Worm (Caenorhabditis elegans) whole organism, L2 larva: ENCODE measurements around the gene pqn-73.

Source experiments
- C34F6.9 ChIP-seq: fragments of 150-350 bp; optimal IDR thresholded peaks from 2 replicates; lab custom pipeline; 2014; ENCODE audit warnings: missing biosample characterization, missing genetic modification characterization
- R02D3.7 ChIP-seq: fragments of 150-350 bp; optimal IDR thresholded peaks from 2 replicates; lab custom pipeline; 2014; ENCODE audit warnings: missing biosample characterization, missing genetic modification characterization
- ZK546.5 ChIP-seq: sonication (generic microtip); optimal IDR thresholded peaks from 2 replicates; lab custom pipeline; 2017; ENCODE audit warnings: missing biosample characterization, missing genetic modification characterization
- alr-1 ChIP-seq: fragments of 150-350 bp; optimal IDR thresholded peaks from 2 replicates; lab custom pipeline; 2014; ENCODE audit warnings: missing biosample characterization, missing genetic modification characterization
- aly-2 ChIP-seq: fragments of 150-350 bp; optimal IDR thresholded peaks from 2 replicates; lab custom pipeline; 2014; ENCODE audit warnings: missing biosample characterization, missing genetic modification characterization
- blmp-1 ChIP-seq: sonication (generic microtip); optimal IDR thresholded peaks from 2 replicates; lab custom pipeline; 2017; ENCODE audit warnings: missing genetic modification characterization, mild to moderate bottlenecking, missing compliant biosample characterization, antibody characterized with exemption, moderate library complexity; ENCODE audit not compliant: insufficient read depth
- ceh-16 ChIP-seq: fragments of 150-350 bp; optimal IDR thresholded peaks from 2 replicates; lab custom pipeline; 2014; ENCODE audit warnings: missing biosample characterization, missing genetic modification characterization
- ceh-82 ChIP-seq: fragments of 150-350 bp; optimal IDR thresholded peaks from 2 replicates; lab custom pipeline; 2014; ENCODE audit warnings: missing biosample characterization, missing genetic modification characterization
- crh-2 ChIP-seq: sonication (generic microtip); optimal IDR thresholded peaks from 2 replicates; lab custom pipeline; 2017; ENCODE audit warnings: missing biosample characterization, missing genetic modification characterization
- egl-27 ChIP-seq: sonication (generic microtip); optimal IDR thresholded peaks from 3 replicates; lab custom pipeline; 2017; ENCODE audit warnings: missing biosample characterization, missing genetic modification reagents, missing genetic modification characterization
- elt-1 ChIP-seq: fragments of 150-350 bp; optimal IDR thresholded peaks from 2 replicates; lab custom pipeline; 2014; ENCODE audit warnings: missing biosample characterization, missing genetic modification characterization
- elt-3 ChIP-seq: sonication (generic microtip); optimal IDR thresholded peaks from 2 replicates; lab custom pipeline; 2017; ENCODE audit warnings: missing biosample characterization, missing genetic modification characterization
- fos-1 ChIP-seq: fragments of 150-350 bp; optimal IDR thresholded peaks from 2 replicates; lab custom pipeline; 2014; ENCODE audit warnings: missing biosample characterization, missing genetic modification characterization
- gmeb-1 ChIP-seq: fragments of 150-350 bp; optimal IDR thresholded peaks from 2 replicates; lab custom pipeline; 2014; ENCODE audit warnings: missing biosample characterization, missing genetic modification characterization
- lin-13 ChIP-seq: fragments of 150-350 bp; optimal IDR thresholded peaks from 2 replicates; lab custom pipeline; 2014; ENCODE audit warnings: missing biosample characterization, missing genetic modification reagents, missing genetic modification characterization
- lin-39 ChIP-seq: fragments of 150-350 bp; optimal IDR thresholded peaks from 2 replicates; lab custom pipeline; 2014; ENCODE audit warnings: missing biosample characterization, missing genetic modification reagents, missing genetic modification characterization
- lsy-2 ChIP-seq, 2 experiments: fragments of 150-350 bp in 1 of 2; sonication (generic microtip) in 1 of 2; optimal IDR thresholded peaks; 2 replicates each; lab custom pipeline; 2014 to 2017; ENCODE audit warnings: missing biosample characterization in 2 of 2, missing genetic modification characterization in 2 of 2
- mab-5 ChIP-seq: fragments of 150-350 bp; optimal IDR thresholded peaks from 2 replicates; lab custom pipeline; 2014; ENCODE audit warnings: missing biosample characterization, missing genetic modification characterization
- mdl-1 ChIP-seq, 2 experiments: fragments of 150-350 bp in 1 of 2; sonication (generic microtip) in 1 of 2; optimal IDR thresholded peaks; 2 replicates each; lab custom pipeline; 2017; ENCODE audit warnings: missing biosample characterization in 2 of 2, missing genetic modification characterization in 2 of 2
- nhr-11 ChIP-seq: fragments of 150-350 bp; optimal IDR thresholded peaks from 2 replicates; lab custom pipeline; 2014; ENCODE audit warnings: missing biosample characterization, missing genetic modification characterization
- nhr-12 ChIP-seq: fragments of 150-350 bp; optimal IDR thresholded peaks from 2 replicates; lab custom pipeline; 2014; ENCODE audit warnings: missing biosample characterization, missing genetic modification characterization
- nhr-129 ChIP-seq: fragments of 150-350 bp; optimal IDR thresholded peaks from 2 replicates; lab custom pipeline; 2014; ENCODE audit warnings: missing biosample characterization, missing genetic modification characterization
- nhr-23 ChIP-seq: fragments of 150-350 bp; optimal IDR thresholded peaks from 2 replicates; lab custom pipeline; 2014; ENCODE audit warnings: missing biosample characterization, missing genetic modification reagents, missing genetic modification characterization
- nhr-237 ChIP-seq: fragments of 150-350 bp; optimal IDR thresholded peaks from 2 replicates; lab custom pipeline; 2014; ENCODE audit warnings: missing biosample characterization, missing genetic modification characterization
- nhr-25 ChIP-seq: fragments of 150-350 bp; sonication (generic microtip); optimal IDR thresholded peaks from 3 replicates; lab custom pipeline; 2014; ENCODE audit warnings: missing biosample characterization, missing genetic modification characterization
- nhr-77 ChIP-seq: fragments of 150-350 bp; optimal IDR thresholded peaks from 2 replicates; lab custom pipeline; 2014; ENCODE audit warnings: missing biosample characterization, missing genetic modification characterization
- peb-1 ChIP-seq: fragments of 150-350 bp; optimal IDR thresholded peaks from 2 replicates; lab custom pipeline; 2014; ENCODE audit warnings: missing biosample characterization, missing genetic modification characterization
- sem-4 ChIP-seq: fragments of 150-350 bp; optimal IDR thresholded peaks from 2 replicates; lab custom pipeline; 2014; ENCODE audit warnings: missing biosample characterization, missing genetic modification reagents, missing genetic modification characterization
- skn-1 ChIP-seq: sonication (generic microtip); optimal IDR thresholded peaks from 2 replicates; lab custom pipeline; 2017; ENCODE audit warnings: missing biosample characterization, missing genetic modification characterization
- sma-9 ChIP-seq, 2 experiments: fragments of 150-350 bp in 1 of 2; sonication (generic microtip) in 1 of 2; optimal IDR thresholded peaks; 2 replicates each; lab custom pipeline; 2014 to 2016; ENCODE audit warnings: missing genetic modification characterization in 2 of 2, mild to moderate bottlenecking in 1 of 2, missing biosample characterization in 1 of 2, missing compliant biosample characterization in 1 of 2, missing genetic modification reagents in 1 of 2, moderate library complexity in 1 of 2
- snpc-4 ChIP-seq: fragments of 150-350 bp; optimal IDR thresholded peaks from 2 replicates; lab custom pipeline; 2014; ENCODE audit warnings: missing biosample characterization, missing genetic modification characterization
- unc-39 ChIP-seq: fragments of 150-350 bp; optimal IDR thresholded peaks from 2 replicates; lab custom pipeline; 2014; ENCODE audit warnings: missing biosample characterization, missing genetic modification characterization
- unc-55 ChIP-seq: fragments of 150-350 bp; sonication (generic microtip); optimal IDR thresholded peaks from 3 replicates; lab custom pipeline; 2014; ENCODE audit warnings: missing biosample characterization, missing genetic modification reagents, missing genetic modification characterization
- unc-62 ChIP-seq: fragments of 150-350 bp; optimal IDR thresholded peaks from 2 replicates; lab custom pipeline; 2014; ENCODE audit warnings: missing biosample characterization, missing genetic modification reagents, missing genetic modification characterization
- zag-1 ChIP-seq: fragments of 150-350 bp; optimal IDR thresholded peaks from 2 replicates; lab custom pipeline; 2014; ENCODE audit warnings: missing biosample characterization, missing genetic modification characterization
- ztf-11 ChIP-seq: sonication (generic microtip); optimal IDR thresholded peaks from 2 replicates; lab custom pipeline; 2017; ENCODE audit warnings: missing biosample characterization, missing genetic modification characterization
- ztf-4 ChIP-seq: fragments of 150-350 bp; optimal IDR thresholded peaks from 2 replicates; lab custom pipeline; 2014; ENCODE audit warnings: missing biosample characterization, missing genetic modification characterization

pqn-73 gene

DNA sequence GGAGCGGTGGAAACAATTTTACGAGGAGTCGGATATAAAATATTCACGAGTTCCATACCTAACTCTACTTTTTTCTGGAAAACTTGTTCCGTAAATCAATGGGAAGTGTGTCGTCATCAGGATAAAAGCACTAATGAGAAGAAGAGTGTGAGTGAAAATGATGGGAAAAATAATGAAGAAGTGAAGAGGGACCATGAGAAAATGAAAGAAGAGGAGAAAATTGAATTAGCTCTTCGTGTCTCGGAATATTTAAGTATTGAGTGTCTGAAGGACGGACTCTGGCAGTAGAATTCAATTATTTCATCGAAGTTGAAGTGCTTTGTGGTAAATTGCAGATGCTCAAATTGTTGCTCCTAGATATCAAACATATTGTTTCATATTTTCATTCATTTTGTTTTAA lies 48.7 kb downstream of the pqn-73 start:
- TF ChIP-seq nhr-11 (tag; lab: Kevin White, UChicago), result no peak
- TF ChIP-seq ztf-11, result no peak
- no peak for TF ChIP-seq lin-39 (tag; lab: Kevin White, UChicago)
- no peak for TF ChIP-seq fos-1
- no peak for TF ChIP-seq nhr-237
- no peak for TF ChIP-seq snpc-4 (tag; lab: Kevin White, UChicago)
- TF ChIP-seq ztf-4, result no peak
- TF ChIP-seq nhr-129 (tag; lab: Kevin White, UChicago), result no peak
- no peak for TF ChIP-seq egl-27
- TF ChIP-seq sem-4 (tag; lab: Kevin White, UChicago), result no peak
- peak; percentile 17 for TF ChIP-seq unc-55 (GFP tag; lab: Kevin White, UChicago)
- TF ChIP-seq crh-2, result peak; percentile 35
- TF ChIP-seq mab-5 (tag; lab: Kevin White, UChicago), result no peak
- peak in 1 of 2 experiments; percentile 39 for TF ChIP-seq lsy-2 (tag; optimal IDR thresholded peaks at IDR 0.05; lab: Kevin White, UChicago)
- TF ChIP-seq alr-1 (tag; lab: Kevin White, UChicago), result no peak
- TF ChIP-seq gmeb-1 (tag; lab: Kevin White, UChicago), result no peak
- no peak for TF ChIP-seq nhr-12 (tag; lab: Kevin White, UChicago)
- no peak for TF ChIP-seq skn-1 (tag; lab: Kevin White, UChicago)
- no peak for TF ChIP-seq elt-3 (tag; lab: Kevin White, UChicago)
- TF ChIP-seq nhr-25 (tag; lab: Kevin White, UChicago), result no peak
- TF ChIP-seq ceh-82 (tag; lab: Kevin White, UChicago), result no peak
- peak; percentile 38 for TF ChIP-seq sma-9 (GFP tag; optimal IDR thresholded peaks at IDR 0.05; lab: Kevin White, UChicago)
- no peak for TF ChIP-seq sma-9 (tag; optimal IDR thresholded peaks at IDR 0.05; lab: Kevin White, UChicago)
- TF ChIP-seq zag-1 (tag; lab: Kevin White, UChicago), result peak; percentile 40
- peak; percentile 49 for TF ChIP-seq C34F6.9 (tag; lab: Kevin White, UChicago)
- no peak for TF ChIP-seq elt-1 (tag; lab: Kevin White, UChicago)
- no peak for TF ChIP-seq ZK546.5 (tag; lab: Kevin White, UChicago)
- TF ChIP-seq R02D3.7, result no peak
- TF ChIP-seq peb-1 (tag; lab: Kevin White, UChicago), result no peak
- no peak for TF ChIP-seq blmp-1 (tag; lab: Kevin White, UChicago)
- no peak for TF ChIP-seq lin-13 (GFP tag; lab: Kevin White, UChicago)

DNA sequence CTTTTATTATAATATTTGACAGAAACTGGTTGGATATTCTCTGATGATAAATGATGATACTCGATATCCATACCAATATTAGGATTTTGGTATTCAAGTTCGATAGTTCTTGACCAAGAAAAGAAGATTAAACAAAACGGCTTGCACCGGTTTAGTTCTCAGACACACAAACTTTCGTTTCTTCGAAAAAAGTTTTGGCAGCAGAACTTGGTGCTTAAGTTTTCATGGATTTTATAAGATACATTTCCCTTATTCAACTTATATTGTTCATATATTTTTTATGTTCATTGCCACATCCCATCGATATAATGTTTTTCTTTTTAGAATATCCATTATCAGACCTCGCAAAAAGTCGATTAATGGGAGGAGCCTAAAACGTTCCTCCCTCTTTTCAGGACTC lies 50.2 kb downstream of the pqn-73 start, which contains the start of gene aptf-4:
Gene aptf-4, plus strand, starts transcription at position 301 of the 400 bp plus-strand sequence.
- TF ChIP-seq unc-55 (GFP tag; lab: Kevin White, UChicago), result peak; percentile 26
- no peak for TF ChIP-seq fos-1

DNA sequence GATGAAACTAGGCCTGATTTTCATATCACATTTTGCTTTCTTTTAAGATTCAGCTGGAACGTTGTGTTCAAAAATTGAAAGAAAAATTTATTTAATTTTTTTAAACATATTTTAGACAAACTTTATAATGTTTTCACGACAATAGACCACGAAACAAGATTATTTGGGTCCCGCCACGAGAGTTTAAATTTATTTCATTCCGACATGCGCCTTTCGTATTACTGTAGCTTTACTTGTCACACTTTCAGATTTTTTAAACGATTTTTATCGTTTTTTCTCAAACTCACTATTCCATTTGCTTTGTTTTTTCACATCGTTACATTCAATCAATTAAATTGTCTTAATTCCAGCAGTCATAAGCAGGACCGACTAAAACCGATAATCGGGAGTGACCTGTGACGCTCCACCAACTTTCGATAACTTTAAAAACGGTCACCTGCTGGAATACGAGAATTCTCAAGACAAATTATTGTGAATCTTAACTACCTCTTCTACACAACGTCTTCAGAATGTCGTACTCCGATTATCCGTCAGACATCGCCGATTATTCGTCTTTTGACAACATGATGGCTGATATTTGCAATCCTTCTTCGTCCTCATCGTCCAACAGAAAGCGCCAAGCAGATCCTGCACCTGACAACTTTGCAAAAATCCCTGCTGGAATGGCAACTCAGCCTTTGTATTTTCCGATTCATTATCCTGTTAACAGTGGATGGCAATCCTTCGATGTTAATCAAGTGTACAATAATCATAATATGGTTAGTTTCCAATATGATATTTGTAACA lies 53.5 kb downstream of the pqn-73 start, which contains the start of gene aptf-3:
Gene aptf-3, plus strand, starts transcription at position 351 of the 786 bp plus-strand sequence.
- TF ChIP-seq ceh-16, result no peak
- no peak for TF ChIP-seq alr-1 (tag; lab: Kevin White, UChicago)
- TF ChIP-seq mdl-1 (tag; optimal IDR thresholded peaks at IDR 0.05; lab: Kevin White, UChicago), result no peak
- no peak for TF ChIP-seq R02D3.7
- TF ChIP-seq nhr-25 (tag; lab: Kevin White, UChicago), result no peak
- TF ChIP-seq nhr-77 (tag; lab: Kevin White, UChicago), result no peak
- TF ChIP-seq egl-27, result no peak
- no peak for TF ChIP-seq unc-39 (tag; lab: Kevin White, UChicago)
- no peak for TF ChIP-seq snpc-4 (tag; lab: Kevin White, UChicago)
- no peak for TF ChIP-seq C34F6.9 (tag; lab: Kevin White, UChicago)
- TF ChIP-seq fos-1, result no peak
- no peak for TF ChIP-seq lin-13 (GFP tag; lab: Kevin White, UChicago)
- no peak for TF ChIP-seq nhr-23 (tag; lab: Kevin White, UChicago)
- TF ChIP-seq nhr-11 (tag; lab: Kevin White, UChicago), result no peak
- no peak for TF ChIP-seq peb-1 (tag; lab: Kevin White, UChicago)
- no peak for TF ChIP-seq nhr-237
- no peak for TF ChIP-seq aly-2 (tag; lab: Kevin White, UChicago)
- TF ChIP-seq nhr-129 (tag; lab: Kevin White, UChicago), result no peak
- no peak for TF ChIP-seq unc-62 (GFP tag; lab: Kevin White, UChicago)
